Worm (Caenorhabditis elegans) whole organism, late embryonic: ENCODE results near the gene srd-40.

Experiments
- C38D4.7 ChIP-seq: fragments of 200-800 bp; sonication (Bioruptor generic); optimal IDR thresholded peaks from 2 replicates; lab custom pipeline; 2018; ENCODE audit warnings: mild to moderate bottlenecking, missing genetic modification characterization, moderate library complexity, missing compliant biosample characterization
- F13H6.1 ChIP-seq: sonication (generic microtip); optimal IDR thresholded peaks from 2 replicates; lab custom pipeline; 2016; ENCODE audit warnings: missing genetic modification characterization, missing compliant biosample characterization
- T23F11.4 ChIP-seq: fragments of 200-800 bp; sonication (Bioruptor generic); optimal IDR thresholded peaks from 2 replicates; lab custom pipeline; 2018; ENCODE audit warnings: mild to moderate bottlenecking, missing genetic modification characterization, missing compliant biosample characterization
- Y22D7AL.16 ChIP-seq: sonication (generic microtip); optimal IDR thresholded peaks from 2 replicates; lab custom pipeline; 2016; ENCODE audit warnings: missing genetic modification characterization, missing compliant biosample characterization
- ahr-1 ChIP-seq: sonication (generic microtip); optimal IDR thresholded peaks from 2 replicates; lab custom pipeline; 2016; ENCODE audit warnings: missing genetic modification characterization, missing compliant biosample characterization
- ama-1 ChIP-seq: fragments of 150-350 bp; optimal IDR thresholded peaks from 2 replicates; lab custom pipeline; 2014
- ceh-18 ChIP-seq: sonication (generic microtip); optimal IDR thresholded peaks from 2 replicates; lab custom pipeline; 2016; ENCODE audit warnings: missing genetic modification characterization, missing compliant biosample characterization
- ceh-19 ChIP-seq: fragments of 200-800 bp; sonication (Bioruptor generic); optimal IDR thresholded peaks from 2 replicates; lab custom pipeline; 2018; ENCODE audit warnings: mild to moderate bottlenecking, missing genetic modification characterization, missing compliant biosample characterization
- ceh-2 ChIP-seq: sonication (generic microtip); optimal IDR thresholded peaks from 2 replicates; lab custom pipeline; 2016; ENCODE audit warnings: missing genotype, missing genetic modification characterization, missing compliant biosample characterization
- ceh-22 ChIP-seq: sonication (generic microtip); optimal IDR thresholded peaks from 2 replicates; lab custom pipeline; 2017; ENCODE audit warnings: missing biosample characterization, missing genetic modification characterization
- ceh-24 ChIP-seq: sonication (generic microtip); optimal IDR thresholded peaks from 2 replicates; lab custom pipeline; 2016; ENCODE audit warnings: mild to moderate bottlenecking, missing genetic modification characterization, missing compliant biosample characterization
- ceh-30 ChIP-seq: fragments of 150-350 bp; optimal IDR thresholded peaks from 2 replicates; lab custom pipeline; 2014; ENCODE audit warnings: missing biosample characterization, missing genetic modification characterization
- ceh-45 ChIP-seq: fragments of 200-800 bp; sonication (Bioruptor generic); IDR thresholded peaks from 2 replicates; pipeline ENCODE4 v1.3.6; 2022; ENCODE audit warnings: missing genetic modification reagents, missing genetic modification characterization, missing compliant biosample characterization
- ceh-48 ChIP-seq: sonication (generic microtip); optimal IDR thresholded peaks from 2 replicates; lab custom pipeline; 2016; ENCODE audit warnings: missing genetic modification characterization, inconsistent platforms, missing compliant biosample characterization
- ceh-6 ChIP-seq: fragments of 200-800 bp; sonication (Bioruptor generic); optimal IDR thresholded peaks from 2 replicates; lab custom pipeline; 2018; ENCODE audit warnings: mild to moderate bottlenecking, missing genetic modification characterization, missing compliant biosample characterization
- che-1 ChIP-seq: sonication (generic microtip); optimal IDR thresholded peaks from 2 replicates; lab custom pipeline; 2016; ENCODE audit warnings: mild to moderate bottlenecking, missing genetic modification characterization, missing compliant biosample characterization
- dmd-4 ChIP-seq: sonication (generic microtip); optimal IDR thresholded peaks from 2 replicates; lab custom pipeline; 2016; ENCODE audit warnings: borderline replicate concordance, missing genetic modification characterization, missing compliant biosample characterization
- dve-1 ChIP-seq: sonication (generic microtip); optimal IDR thresholded peaks from 2 replicates; lab custom pipeline; 2017; ENCODE audit warnings: antibody characterized with exemption, mild to moderate bottlenecking, missing genetic modification characterization, missing compliant biosample characterization
- elt-2 ChIP-seq: sonication (generic microtip); optimal IDR thresholded peaks from 2 replicates; lab custom pipeline; 2016; ENCODE audit warnings: missing genetic modification reagents, missing genetic modification characterization, missing compliant biosample characterization
- elt-4 ChIP-seq: sonication (generic microtip); optimal IDR thresholded peaks from 2 replicates; lab custom pipeline; 2016; ENCODE audit warnings: missing genetic modification characterization, missing compliant biosample characterization
- eyg-1 ChIP-seq: sonication (generic microtip); optimal IDR thresholded peaks from 2 replicates; lab custom pipeline; 2016; ENCODE audit warnings: missing genotype, missing genetic modification characterization, missing compliant biosample characterization
- fax-1 ChIP-seq: sonication (generic microtip); optimal IDR thresholded peaks from 2 replicates; lab custom pipeline; 2016; ENCODE audit warnings: missing genotype, missing genetic modification characterization, missing compliant biosample characterization
- fkh-10 ChIP-seq: fragments of 150-350 bp; optimal IDR thresholded peaks from 2 replicates; lab custom pipeline; 2014; ENCODE audit warnings: missing biosample characterization, missing genetic modification reagents, missing genetic modification characterization
- fkh-6 ChIP-seq: sonication (generic microtip); optimal IDR thresholded peaks from 2 replicates; lab custom pipeline; 2016; ENCODE audit warnings: missing genetic modification characterization, missing compliant biosample characterization
- gmeb-2 ChIP-seq: sonication (generic microtip); optimal IDR thresholded peaks from 2 replicates; lab custom pipeline; 2016; ENCODE audit warnings: missing genetic modification characterization, inconsistent platforms, missing compliant biosample characterization
- hlh-30 ChIP-seq: sonication (generic microtip); optimal IDR thresholded peaks from 2 replicates; lab custom pipeline; 2017; ENCODE audit warnings: antibody characterized with exemption, missing genetic modification characterization, missing compliant biosample characterization; ENCODE audit not compliant: insufficient read depth
- lin-11 ChIP-seq: fragments of 200-800 bp; sonication (Bioruptor generic); optimal IDR thresholded peaks from 2 replicates; lab custom pipeline; 2018; ENCODE audit warnings: mild to moderate bottlenecking, missing genetic modification characterization, missing compliant biosample characterization
- mec-3 ChIP-seq: sonication (generic microtip); optimal IDR thresholded peaks from 2 replicates; lab custom pipeline; 2016; ENCODE audit warnings: borderline replicate concordance, missing genetic modification characterization, missing compliant biosample characterization
- pag-3 ChIP-seq: sonication (generic microtip); optimal IDR thresholded peaks from 2 replicates; lab custom pipeline; 2016; ENCODE audit warnings: missing compliant biosample characterization, missing genetic modification characterization, borderline replicate concordance
- pat-9 ChIP-seq: fragments of 200-800 bp; sonication (Bioruptor generic); optimal IDR thresholded peaks from 2 replicates; lab custom pipeline; 2018; ENCODE audit warnings: mild to moderate bottlenecking, missing genetic modification characterization, moderate library complexity, missing compliant biosample characterization
- pax-1 ChIP-seq: fragments of 150-350 bp; optimal IDR thresholded peaks from 2 replicates; lab custom pipeline; 2014; ENCODE audit warnings: missing biosample characterization, missing genetic modification characterization
- pha-4 ChIP-seq: fragments of 150-350 bp; optimal IDR thresholded peaks from 2 replicates; lab custom pipeline; 2018; ENCODE audit warnings: missing biosample characterization, missing genetic modification reagents, missing genetic modification characterization
- ref-2 ChIP-seq: sonication (generic microtip); optimal IDR thresholded peaks from 2 replicates; lab custom pipeline; 2016; ENCODE audit warnings: missing genetic modification characterization, missing compliant biosample characterization
- sdc-2 ChIP-seq: sonication (generic microtip); optimal IDR thresholded peaks from 2 replicates; lab custom pipeline; 2016; ENCODE audit warnings: missing genotype, missing genetic modification characterization, missing compliant biosample characterization
- tbx-7 ChIP-seq: sonication (generic microtip); optimal IDR thresholded peaks from 2 replicates; lab custom pipeline; 2016; ENCODE audit warnings: missing genotype, missing genetic modification characterization, missing compliant biosample characterization
- ttx-3 ChIP-seq: sonication (generic microtip); optimal IDR thresholded peaks from 2 replicates; lab custom pipeline; 2016; ENCODE audit warnings: missing genetic modification reagents, missing genetic modification characterization, missing compliant biosample characterization
- unc-42 ChIP-seq: sonication (generic microtip); optimal IDR thresholded peaks from 2 replicates; lab custom pipeline; 2016; ENCODE audit warnings: missing genotype, missing genetic modification characterization, missing compliant biosample characterization
- unc-86 ChIP-seq: sonication (generic microtip); optimal IDR thresholded peaks from 2 replicates; lab custom pipeline; 2016; ENCODE audit warnings: missing genetic modification characterization, missing compliant biosample characterization

Gene srd-40

ce11 chrX:12333479-12333878 is 9.9 kb downstream of the srd-40 start, which contains the start of gene srd-47:
Gene srd-47, plus strand, starts transcription at chrX:12333642.
- TF ChIP-seq che-1 (tag; lab: Kevin White, UChicago), result no peak
- TF ChIP-seq ceh-6 (GFP tag; lab: Kevin White, UChicago), result no peak
- TF ChIP-seq unc-42 (tag; lab: Kevin White, UChicago), result no peak
- TF ChIP-seq ceh-18, result no peak
- TF ChIP-seq ceh-30 (tag; lab: Kevin White, UChicago), result no peak
- TF ChIP-seq lin-11, result no peak
- TF ChIP-seq C38D4.7, result no peak
- no peak for TF ChIP-seq ceh-48 (tag; lab: Kevin White, UChicago)
- no peak for TF ChIP-seq Y22D7AL.16 (tag; lab: Kevin White, UChicago)
- TF ChIP-seq fax-1 (tag; lab: Kevin White, UChicago), result no peak
- no peak for TF ChIP-seq dmd-4 (tag; lab: Kevin White, UChicago)
- no peak for TF ChIP-seq fkh-6 (tag; lab: Kevin White, UChicago)

- no peak for TF ChIP-seq ceh-2 (tag; lab: Kevin White, UChicago)
- no peak for TF ChIP-seq che-1 (tag; lab: Kevin White, UChicago)
- no peak for TF ChIP-seq elt-4
- no peak for TF ChIP-seq pat-9 (tag; lab: Kevin White, UChicago)
- no peak for TF ChIP-seq pax-1 (tag; lab: Kevin White, UChicago)
Measured at ce11 chrX:12335808-12336207, 12.3 kb downstream of the srd-40 start, which contains the start of gene srd-48. Gene srd-48, plus strand, starts transcription at chrX:12336108.

ce11 chrX:12337846-12338490 is 14.4 kb downstream of the srd-40 start, which contains the start of gene srd-44:
Gene srd-44, plus strand, starts transcription at chrX:12338440.
- TF ChIP-seq elt-2 (tag; lab: Kevin White, UChicago), result peak; percentile 27
- TF ChIP-seq eyg-1 (tag; lab: Kevin White, UChicago), result no peak
- no peak for TF ChIP-seq unc-86
- TF ChIP-seq ttx-3 (tag; lab: Kevin White, UChicago), result peak; percentile 23
- TF ChIP-seq che-1 (tag; lab: Kevin White, UChicago), result peak; percentile 42
- TF ChIP-seq sdc-2 (tag; lab: Kevin White, UChicago), result peak; percentile 9

- no peak for TF ChIP-seq ahr-1 (tag; lab: Kevin White, UChicago)
- TF ChIP-seq ceh-18, result no peak
- TF ChIP-seq dve-1 (tag; lab: Kevin White, UChicago), result no peak
- no peak for TF ChIP-seq hlh-30 (tag; lab: Kevin White, UChicago)
- no peak for TF ChIP-seq ceh-22 (tag; lab: Kevin White, UChicago)
- no peak for TF ChIP-seq ceh-48 (tag; lab: Kevin White, UChicago)
- no peak for TF ChIP-seq ttx-3 (tag; lab: Kevin White, UChicago)
Measured at ce11 chrX:12341338-12341737, 17.8 kb downstream of the srd-40 start, which contains the start of gene zig-2. Gene zig-2, minus strand, starts transcription at chrX:12341438.

ce11 chrX:12343279-12343678 is 19.7 kb downstream of the srd-40 start, which contains the start of the genes nspc-9 and nspc-10:
Gene nspc-9, minus strand, starts transcription at chrX:12343379.
Gene nspc-10, plus strand, starts transcription at chrX:12343609.
- TF ChIP-seq ref-2 (tag; lab: Kevin White, UChicago) (no peak), fkh-10 (GFP tag; lab: Kevin White, UChicago) (no peak), F13H6.1 (tag; lab: Kevin White, UChicago) (no peak), ama-1 (no peak), gmeb-2 (tag; lab: Kevin White, UChicago) (no peak), ceh-45 (GFP tag; lab: Robert Waterston, UW) (no peak), ttx-3 (tag; lab: Kevin White, UChicago) (no peak), ceh-22 (tag; lab: Kevin White, UChicago) (no peak), tbx-7 (tag; lab: Kevin White, UChicago) (no peak), lin-11 (no peak), pha-4 (tag; lab: Kevin White, UChicago) (no peak), dmd-4 (tag; lab: Kevin White, UChicago) (no peak), T23F11.4 (GFP tag; lab: Kevin White, UChicago) (no peak), unc-86 (no peak), ceh-19 (GFP tag; lab: Kevin White, UChicago) (no peak), mec-3 (tag; lab: Kevin White, UChicago) (no peak), Y22D7AL.16 (tag; lab: Kevin White, UChicago) (no peak), ceh-24 (no peak), pag-3 (tag; lab: Kevin White, UChicago) (no peak), ceh-18 (no peak)
